Fruit fly (Drosophila melanogaster) ovary, adult (tissue): Measurements from ENCODE around the gene brwl.
A peak's percentile ranks its signal among the peaks of the same experiment; 100 is the strongest.

ENCODE experiments used
- CG17801 ChIP-seq: fragments of 200-800 bp; optimal IDR thresholded peaks from 2 replicates; lab custom pipeline; 2019; ENCODE audit warnings: missing biosample characterization, mild to moderate bottlenecking, missing genetic modification characterization, moderate library complexity; ENCODE audit not compliant: partially characterized antibody

The brwl gene

dm6 chr2L:9594625-9595300 lies 26.1 kb downstream of the brwl start:
- TF ChIP-seq CG17801 (GFP tag; lab: Kevin White, UChicago), result no peak

dm6 chr2L:9598390-9598789 lies 29.7 kb downstream of the brwl start:
- TF ChIP-seq CG17801 (GFP tag; lab: Kevin White, UChicago), result no peak

DNA sequence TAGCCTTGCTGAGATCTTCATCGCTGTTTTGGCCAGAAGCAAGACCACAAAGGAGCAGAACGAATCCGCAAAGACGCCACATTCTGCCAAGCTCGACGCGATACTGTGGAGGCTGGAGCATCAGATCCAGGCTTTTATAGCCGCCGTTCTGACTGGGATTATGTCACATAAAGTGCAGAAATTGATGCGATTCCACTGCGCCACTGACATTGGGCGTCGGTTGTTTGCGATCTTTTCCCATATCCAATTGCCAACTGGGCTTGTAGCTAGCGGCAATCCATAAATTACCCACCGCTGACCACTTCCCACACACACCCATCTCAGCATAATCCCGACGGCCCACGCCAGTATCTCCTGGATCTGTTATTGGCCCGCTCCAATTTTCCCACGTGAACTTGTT lies 32.1 kb downstream of the brwl start, which contains the start of gene CG4382:
Gene CG4382 (minus strand): TSS at position 101 of the 400 bp plus-strand sequence.
- no peak for TF ChIP-seq CG17801 (GFP tag; lab: Kevin White, UChicago)

dm6 chr2L:9601220-9601619 lies 32.5 kb downstream of the brwl start:
- TF ChIP-seq CG17801 (GFP tag; lab: Kevin White, UChicago), result no peak

- TF ChIP-seq CG17801 (GFP tag; lab: Kevin White, UChicago), result no peak
Observed at dm6 chr2L:9602103-9602502, 33.4 kb downstream of the brwl start.

DNA sequence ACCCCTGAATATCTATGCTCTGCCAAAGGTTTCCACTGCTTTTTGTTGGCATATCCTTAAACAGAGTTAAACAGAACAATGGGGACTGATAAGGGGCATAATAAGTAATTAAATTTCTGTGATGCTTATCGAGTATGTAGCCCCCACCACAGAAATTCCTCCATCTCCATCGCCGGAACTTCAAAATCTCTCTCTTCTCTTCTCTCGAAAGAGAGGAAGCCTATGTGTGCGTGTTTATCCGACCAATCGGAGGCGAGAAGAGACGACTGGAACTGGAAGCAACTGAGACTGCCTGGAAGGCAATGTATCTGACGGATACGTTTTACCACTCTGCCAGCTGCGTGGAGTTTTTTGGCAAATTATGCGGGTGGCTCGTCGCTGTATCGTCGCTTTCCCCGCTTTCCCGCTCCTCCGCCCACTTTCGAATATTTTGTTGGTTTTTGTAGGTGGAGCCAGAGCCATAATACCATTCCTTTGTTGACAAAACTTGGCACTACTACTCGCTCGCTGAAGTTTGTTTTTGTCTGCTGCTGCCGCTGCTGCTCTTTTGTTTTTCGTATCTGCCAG lies 39.4 kb downstream of the brwl start, which contains the start of gene gcm2:
Gene gcm2 (plus strand): TSS at position 566 of the 567 bp plus-strand sequence.
- no peak for TF ChIP-seq CG17801 (GFP tag; lab: Kevin White, UChicago)

DNA sequence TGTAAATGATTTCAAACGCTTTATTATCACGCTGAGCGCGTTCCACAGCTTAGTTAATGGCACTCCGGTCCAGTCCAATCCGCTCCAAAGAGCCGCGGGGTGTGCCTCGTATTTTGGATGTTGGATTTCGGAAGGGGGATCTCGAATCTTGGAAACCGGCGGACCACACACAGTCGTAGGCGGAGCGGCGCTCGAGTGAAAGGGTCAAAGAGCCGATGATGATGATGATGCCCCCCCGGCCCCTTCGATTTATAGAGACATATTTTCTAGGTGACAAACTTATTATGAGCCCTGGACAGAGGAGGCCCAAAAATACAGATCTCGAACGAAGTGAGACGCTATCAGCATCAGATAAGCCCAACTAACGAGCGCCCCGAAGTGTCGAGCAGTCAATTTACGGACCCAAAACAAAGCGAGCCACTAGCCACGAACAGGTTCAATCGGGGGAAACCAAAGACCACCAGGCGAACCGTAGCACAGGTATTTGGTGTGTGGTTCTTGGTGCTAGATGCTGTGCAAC lies 40.7 kb downstream of the brwl start:
- no peak for TF ChIP-seq CG17801 (GFP tag; lab: Kevin White, UChicago)

DNA sequence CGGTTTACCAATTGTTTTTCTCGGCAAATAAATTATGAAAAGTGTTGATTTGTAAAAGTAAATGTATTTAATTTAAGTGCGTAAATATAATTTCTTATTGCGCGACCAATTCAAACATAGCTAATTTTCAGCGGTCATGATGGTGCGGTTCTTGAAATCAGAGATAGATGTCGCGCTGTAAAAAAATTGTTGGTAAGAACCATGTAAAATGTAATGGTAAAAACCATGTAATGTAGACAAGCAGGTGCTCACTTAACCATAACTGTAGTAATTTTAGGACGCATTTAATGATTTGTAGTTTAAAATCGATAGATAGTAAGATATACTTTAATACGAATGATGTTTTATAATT lies 43.9 kb downstream of the brwl start:
- TF ChIP-seq CG17801 (GFP tag; lab: Kevin White, UChicago), result no peak

- peak; percentile 36 for TF ChIP-seq CG17801 (GFP tag; lab: Kevin White, UChicago)
Observed at dm6 chr2L:9613006-9613690, 44.5 kb downstream of the brwl start, which contains the start of gene Trx2. Gene Trx2 (plus strand): TSS chr2L:9613166.

DNA sequence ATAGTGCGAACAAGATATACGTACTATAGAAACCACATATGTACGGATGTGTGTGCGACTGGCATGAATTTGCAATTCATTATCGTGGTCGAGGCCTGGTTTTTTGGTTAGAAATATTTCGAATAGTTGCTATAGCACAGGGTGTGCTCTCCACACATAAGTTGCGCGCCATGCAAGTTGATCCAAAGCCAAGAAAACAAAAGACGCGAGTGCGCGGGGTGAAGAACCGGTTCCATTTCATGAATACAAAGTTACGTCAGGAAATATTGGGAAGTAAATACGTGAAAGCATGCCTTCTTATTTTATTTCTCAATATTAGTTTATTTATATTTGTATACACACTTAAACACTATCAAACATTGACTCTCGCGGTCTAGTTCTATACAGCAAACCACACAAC lies 45.2 kb downstream of the brwl start:
- TF ChIP-seq CG17801 (GFP tag; lab: Kevin White, UChicago), result no peak

dm6 chr2L:9614674-9615258 lies 46.1 kb downstream of the brwl start:
- TF ChIP-seq CG17801 (GFP tag; lab: Kevin White, UChicago), result no peak

dm6 chr2L:9615561-9615960 lies 46.9 kb downstream of the brwl start:
- no peak for TF ChIP-seq CG17801 (GFP tag; lab: Kevin White, UChicago)

dm6 chr2L:9615983-9616519 lies 47.4 kb downstream of the brwl start, which contains the start of gene GlcAT-S:
Gene GlcAT-S (plus strand): TSS chr2L:9616469.
- no peak for TF ChIP-seq CG17801 (GFP tag; lab: Kevin White, UChicago)

- TF ChIP-seq CG17801 (GFP tag; lab: Kevin White, UChicago), result peak; percentile 7
Observed at dm6 chr2L:9616654-9617053, 48.0 kb downstream of the brwl start.

DNA sequence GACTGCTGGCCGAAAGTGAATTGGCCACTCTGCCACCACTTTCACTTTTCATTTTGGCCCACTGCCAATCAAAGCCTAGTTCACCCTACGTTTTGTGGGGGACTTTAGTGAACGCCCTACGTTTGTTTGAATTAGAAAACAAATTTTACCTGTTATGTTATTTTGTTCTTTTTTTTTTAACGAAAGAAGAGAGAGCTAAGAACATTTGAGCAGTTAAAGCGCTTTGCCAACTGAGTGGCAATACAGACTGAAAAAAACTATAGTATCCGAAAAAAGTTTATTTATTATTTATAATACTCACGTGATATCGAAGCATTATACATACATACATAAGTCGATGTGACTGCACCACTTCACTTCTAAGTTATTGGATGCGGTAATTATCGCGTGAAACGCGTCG lies 49.2 kb downstream of the brwl start:
- TF ChIP-seq CG17801 (GFP tag; lab: Kevin White, UChicago), result peak; percentile 29
